Fruit fly (Drosophila melanogaster) whole organism, embryonic: Measurements from ENCODE around the gene CG9702.
A peak's percentile ranks its signal among the peaks of the same experiment; 100 is the strongest.

Experiments
- Adf1 ChIP-seq: fragments of 200-800 bp; sonication (Bioruptor generic); IDR thresholded peaks from 2 replicates; pipeline ENCODE4 v1.3.6; 2022; ENCODE audit warnings: missing biosample characterization, missing genetic modification characterization
- Aef1 ChIP-seq: fragments of 200-800 bp; sonication (Bioruptor generic); IDR thresholded peaks from 3 replicates; pipeline ENCODE4 v1.3.6; 2022; ENCODE audit warnings: missing biosample characterization, missing genetic modification characterization
- CG10543 ChIP-seq: fragments of 200-800 bp; sonication (Bioruptor generic); optimal IDR thresholded peaks from 3 replicates; lab custom pipeline; 2017; ENCODE audit warnings: missing biosample characterization, mild to moderate bottlenecking, missing genetic modification characterization, moderate library complexity
- CG11247 ChIP-seq: fragments of 200-800 bp; sonication (Bioruptor generic); IDR thresholded peaks from 2 replicates; pipeline ENCODE4 v1.3.6; 2022; ENCODE audit warnings: missing biosample characterization, missing genetic modification characterization
- CG11398 ChIP-seq: fragments of 200-800 bp; sonication (Bioruptor generic); optimal IDR thresholded peaks from 2 replicates; lab custom pipeline; 2016; ENCODE audit warnings: missing biosample characterization, missing genetic modification characterization
- CG12659 ChIP-seq: fragments of 200-800 bp; sonication (Bioruptor generic); optimal IDR thresholded peaks from 3 replicates; lab custom pipeline; 2017; ENCODE audit warnings: mild to moderate bottlenecking, missing biosample characterization, missing genetic modification reagents, missing genetic modification characterization
- CG12769 ChIP-seq: fragments of 200-800 bp; sonication (Bioruptor generic); optimal IDR thresholded peaks from 2 replicates; lab custom pipeline; 2019; ENCODE audit warnings: missing biosample characterization, mild to moderate bottlenecking, missing genetic modification characterization, moderate library complexity
- CG14014 ChIP-seq: fragments of 200-800 bp; sonication (Bioruptor generic); IDR thresholded peaks from 2 replicates; pipeline ENCODE4 v1.3.6; 2022; ENCODE audit warnings: missing biosample characterization, missing genetic modification characterization
- CG14667 ChIP-seq: fragments of 200-800 bp; sonication (Bioruptor generic); IDR thresholded peaks from 2 replicates; pipeline ENCODE4 v1.3.6; 2022; ENCODE audit warnings: missing biosample characterization, missing genetic modification characterization
- CG15269 ChIP-seq: fragments of 200-800 bp; sonication (Bioruptor generic); optimal IDR thresholded peaks from 2 replicates; lab custom pipeline; 2018; ENCODE audit warnings: missing biosample characterization, mild to moderate bottlenecking, missing genetic modification characterization, moderate library complexity
- CG15514 ChIP-seq: fragments of 200-800 bp; sonication (Bioruptor generic); optimal IDR thresholded peaks from 3 replicates; lab custom pipeline; 2017; ENCODE audit warnings: missing biosample characterization, missing genetic modification characterization, mild to moderate bottlenecking, moderate library complexity, missing genetic modification reagents
- CG1603 ChIP-seq: fragments of 200-800 bp; sonication (Bioruptor generic); optimal IDR thresholded peaks from 2 replicates; lab custom pipeline; 2019; ENCODE audit warnings: missing biosample characterization, mild to moderate bottlenecking, missing genetic modification characterization, moderate library complexity
- CG17359 ChIP-seq: fragments of 200-800 bp; sonication (Bioruptor generic); optimal IDR thresholded peaks from 3 replicates; lab custom pipeline; 2018; ENCODE audit warnings: missing biosample characterization, mild to moderate bottlenecking, missing genetic modification characterization, moderate library complexity
- CG17385 ChIP-seq: fragments of 200-800 bp; sonication (Bioruptor generic); optimal IDR thresholded peaks from 3 replicates; lab custom pipeline; 2018; ENCODE audit warnings: missing biosample characterization, mild to moderate bottlenecking, missing genetic modification characterization
- CG18599 ChIP-seq: fragments of 200-800 bp; sonication (Bioruptor generic); optimal IDR thresholded peaks from 3 replicates; lab custom pipeline; 2017; ENCODE audit warnings: missing biosample characterization, missing genetic modification characterization, mild to moderate bottlenecking, moderate library complexity, missing genetic modification reagents
- CG18619 ChIP-seq: fragments of 200-800 bp; sonication (Bioruptor generic); optimal IDR thresholded peaks from 3 replicates; lab custom pipeline; 2017; ENCODE audit warnings: missing biosample characterization, mild to moderate bottlenecking, missing genetic modification characterization
- CG2120 ChIP-seq: fragments of 200-800 bp; sonication (Bioruptor generic); optimal IDR thresholded peaks from 3 replicates; lab custom pipeline; 2016; ENCODE audit warnings: missing biosample characterization, missing genetic modification characterization
- CG31224 ChIP-seq: fragments of 200-800 bp; sonication (Bioruptor generic); IDR thresholded peaks from 2 replicates; pipeline ENCODE4 v1.3.6; 2022; ENCODE audit warnings: missing biosample characterization, missing genetic modification characterization
- CG32532 ChIP-seq: fragments of 200-800 bp; sonication (Bioruptor generic); IDR thresholded peaks from 2 replicates; pipeline ENCODE4 v1.3.6; 2022; ENCODE audit warnings: missing biosample characterization, missing genetic modification characterization
- CG3281 ChIP-seq: fragments of 200-800 bp; sonication (Bioruptor generic); optimal IDR thresholded peaks from 3 replicates; lab custom pipeline; 2017; ENCODE audit warnings: missing biosample characterization, mild to moderate bottlenecking, missing genetic modification characterization
- CG3847 ChIP-seq: fragments of 200-800 bp; sonication (Bioruptor generic); IDR thresholded peaks from 2 replicates; pipeline ENCODE4 v1.3.6; 2022; ENCODE audit warnings: missing biosample characterization, missing genetic modification characterization
- CG7556 ChIP-seq: fragments of 200-800 bp; sonication (Bioruptor generic); optimal IDR thresholded peaks from 2 replicates; lab custom pipeline; 2017; ENCODE audit warnings: missing biosample characterization, mild to moderate bottlenecking, missing genetic modification characterization
- CG9932 ChIP-seq: fragments of 200-800 bp; sonication (Bioruptor generic); IDR thresholded peaks from 2 replicates; pipeline ENCODE4 v1.3.6; 2022; ENCODE audit warnings: missing biosample characterization, missing genetic modification characterization
- Dbx ChIP-seq: fragments of 200-800 bp; sonication (Bioruptor generic); IDR thresholded peaks from 3 replicates; pipeline ENCODE4 v1.3.6; 2022; ENCODE audit warnings: missing biosample characterization, missing genetic modification characterization
- Ets97D ChIP-seq: fragments of 200-800 bp; sonication (Bioruptor generic); optimal IDR thresholded peaks from 3 replicates; lab custom pipeline; 2016; ENCODE audit warnings: missing biosample characterization, missing genetic modification characterization
- HLH54F ChIP-seq: fragments of 200-800 bp; sonication (Bioruptor generic); optimal IDR thresholded peaks from 3 replicates; lab custom pipeline; 2016; ENCODE audit warnings: missing biosample characterization, missing genetic modification characterization
- Hand ChIP-seq: fragments of 200-800 bp; sonication (Bioruptor generic); optimal IDR thresholded peaks from 2 replicates; lab custom pipeline; 2017; ENCODE audit warnings: mild to moderate bottlenecking, missing biosample characterization, missing genetic modification reagents, missing genetic modification characterization
- Hmr ChIP-seq: fragments of 200-800 bp; sonication (Bioruptor generic); optimal IDR thresholded peaks from 3 replicates; lab custom pipeline; 2017; ENCODE audit warnings: mild to moderate bottlenecking, missing biosample characterization, missing genetic modification reagents, missing genetic modification characterization
- MTF-1 ChIP-seq: fragments of 200-800 bp; sonication (Bioruptor generic); optimal IDR thresholded peaks from 2 replicates; lab custom pipeline; 2018; ENCODE audit warnings: missing biosample characterization, mild to moderate bottlenecking, missing genetic modification characterization, borderline replicate concordance
- Meics ChIP-seq: fragments of 200-800 bp; sonication (Bioruptor generic); optimal IDR thresholded peaks from 2 replicates; lab custom pipeline; 2017; ENCODE audit warnings: missing biosample characterization, mild to moderate bottlenecking, missing genetic modification characterization
- Myb ChIP-seq: fragments of 200-800 bp; sonication (Bioruptor generic); optimal IDR thresholded peaks from 2 replicates; lab custom pipeline; 2016; ENCODE audit warnings: missing biosample characterization, missing genetic modification characterization
- Ptx1 ChIP-seq: fragments of 200-800 bp; sonication (Bioruptor generic); IDR thresholded peaks from 2 replicates; pipeline ENCODE4 v1.3.6; 2022; ENCODE audit warnings: missing biosample characterization, missing genetic modification characterization
- Ravus ChIP-seq: fragments of 200-800 bp; sonication (Bioruptor generic); IDR thresholded peaks from 2 replicates; pipeline ENCODE4 v1.3.6; 2022; ENCODE audit warnings: missing biosample characterization, missing genetic modification characterization
- ap ChIP-seq: fragments of 200-800 bp; sonication (Bioruptor generic); IDR thresholded peaks from 2 replicates; pipeline ENCODE4 v1.3.6; 2022; ENCODE audit warnings: missing biosample characterization, missing genetic modification characterization
- bsh ChIP-seq, 2 experiments: fragments of 200-800 bp; sonication (Bioruptor generic); optimal IDR thresholded peaks; 2 replicates each; lab custom pipeline; 2017 to 2018; ENCODE audit warnings: mild to moderate bottlenecking in 2 of 2, missing biosample characterization in 2 of 2, missing genetic modification characterization in 2 of 2, moderate library complexity in 1 of 2
- dmrt11E ChIP-seq: fragments of 200-800 bp; sonication (Bioruptor generic); optimal IDR thresholded peaks from 3 replicates; lab custom pipeline; 2018; ENCODE audit warnings: missing biosample characterization, mild to moderate bottlenecking, missing genetic modification characterization, moderate library complexity
- dpn ChIP-seq, 2 experiments: fragments of 200-800 bp; sonication (Bioruptor generic); optimal IDR thresholded peaks; 3 replicates each; lab custom pipeline; 2016; ENCODE audit warnings: missing biosample characterization in 2 of 2, missing genetic modification characterization in 2 of 2
- esg ChIP-seq: fragments of 200-800 bp; sonication (Bioruptor generic); conservative IDR thresholded peaks from 2 replicates; pipeline ENCODE4 v1.3.6; 2022; ENCODE audit warnings: missing biosample characterization, missing genetic modification characterization
- hkb ChIP-seq, 2 experiments: fragments of 200-800 bp in 1 of 2; fragments of >200 bp in 1 of 2; sonication (Bioruptor generic) in 1 of 2; IDR thresholded peaks in 1 of 2; optimal IDR thresholded peaks in 1 of 2; 2 replicates each; pipeline versions ENCODE4 v1.3.6 to Lab custom; 2017 to 2022; ENCODE audit warnings: missing biosample characterization in 1 of 2, missing genetic modification characterization in 1 of 2
- kay ChIP-seq: fragments of 200-800 bp; sonication (Bioruptor generic); optimal IDR thresholded peaks from 2 replicates; lab custom pipeline; 2016; ENCODE audit warnings: missing biosample characterization, missing genetic modification characterization
- lab ChIP-seq: fragments of 200-800 bp; sonication (Bioruptor generic); optimal IDR thresholded peaks from 3 replicates; lab custom pipeline; 2017; ENCODE audit warnings: missing biosample characterization, missing genetic modification characterization, mild to moderate bottlenecking, moderate library complexity, missing genetic modification reagents
- p53 ChIP-seq: fragments of 200-800 bp; sonication (Bioruptor generic); optimal IDR thresholded peaks from 2 replicates; lab custom pipeline; 2016; ENCODE audit warnings: missing biosample characterization, missing genetic modification characterization
- pan ChIP-seq, 4 experiments: fragments of >200 bp in 3 of 4; fragments of 200-800 bp in 1 of 4; sonication (Bioruptor generic) in 1 of 4; optimal IDR thresholded peaks in 3 of 4; IDR thresholded peaks in 1 of 4; 2 replicates each; pipeline versions ENCODE4 v1.3.6 to Lab custom; 2017 to 2022; ENCODE audit warnings: missing biosample characterization in 2 of 4, missing genetic modification characterization in 2 of 4, mixed read lengths in 1 of 4
- slbo ChIP-seq: fragments of 200-800 bp; sonication (Bioruptor generic); IDR thresholded peaks from 2 replicates; pipeline ENCODE4 v1.3.6; 2022; ENCODE audit warnings: missing biosample characterization, missing genetic modification characterization
- sob ChIP-seq: fragments of 200-800 bp; sonication (Bioruptor generic); IDR thresholded peaks from 2 replicates; pipeline ENCODE4 v1.3.6; 2022; ENCODE audit warnings: missing biosample characterization, missing genetic modification characterization
- stc ChIP-seq: fragments of 200-800 bp; sonication (Bioruptor generic); IDR thresholded peaks from 2 replicates; pipeline ENCODE4 v1.3.6; 2022; ENCODE audit warnings: missing biosample characterization, missing genetic modification characterization

Gene CG9702

dm6 chr3R:30544974-30545373 is 34.3 kb upstream of the CG9702 start (continued):
- TF ChIP-seq CG17385 (GFP tag; lab: Kevin White, UChicago) (peak; percentile 30), lab (GFP tag; lab: Kevin White, UChicago) (no peak), Adf1 (GFP tag; lab: Robert Waterston, UW) (no peak), CG18619 (GFP tag; lab: Kevin White, UChicago) (no peak), bsh (GFP tag; optimal IDR thresholded peaks at IDR 0.05; lab: Kevin White, UChicago) (no peak), Aef1 (GFP tag; lab: Robert Waterston, UW) (no peak), CG11247 (GFP tag; lab: Robert Waterston, UW) (0 out of 2 replicates have a peak, but pooled peaks have one; percentile 32), dmrt11E (tag; lab: Kevin White, UChicago) (no peak), MTF-1 (GFP tag; lab: Kevin White, UChicago) (no peak)
- TF ChIP-seq, all 482 proteins: peak for 8

dm6 chr3R:30550044-30550443 is 29.2 kb upstream of the CG9702 start:
- TF ChIP-seq CG18599 (GFP tag; lab: Kevin White, UChicago) (peak; percentile 77), CG7556 (GFP tag; lab: Kevin White, UChicago) (peak; percentile 41), Ravus (GFP tag; lab: Robert Waterston, UW) (no peak), bsh (GFP tag; optimal IDR thresholded peaks at IDR 0.05; lab: Kevin White, UChicago) (no peak), CG12659 (GFP tag; lab: Kevin White, UChicago) (peak; percentile 7), CG31224 (GFP tag; lab: Robert Waterston, UW) (0 out of 2 replicates have a peak, but pooled peaks have one; percentile 28), Ptx1 (0 out of 2 replicates have a peak, but pooled peaks have one; percentile 13), Meics (GFP tag; lab: Kevin White, UChicago) (peak; percentile 31), CG1603 (tag; lab: Kevin White, UChicago) (peak; percentile 25), slbo (GFP tag; lab: Robert Waterston, UW) (peak; percentile 56; the same call in 1 of the 2 replicates), CG3281 (peak; percentile 25), CG17359 (tag; lab: Kevin White, UChicago) (peak; percentile 21), Myb (GFP tag; lab: Kevin White, UChicago) (peak; percentile 11), CG12769 (peak; percentile 50), CG2120 (GFP tag; lab: Kevin White, UChicago) (peak; percentile 58), CG9932 (GFP tag; lab: Robert Waterston, UW) (peak; percentile 27), CG14667 (GFP tag; lab: Robert Waterston, UW) (peak; percentile 28; the same call in 1 of the 2 replicates), kay (GFP tag; lab: Kevin White, UChicago) (no peak), CG15514 (GFP tag; lab: Kevin White, UChicago) (peak; percentile 31), HLH54F (GFP tag; lab: Kevin White, UChicago) (peak; percentile 1), hkb (optimal IDR thresholded peaks at IDR 0.05; lab: Kevin White, UChicago) (no peak), hkb (GFP tag; IDR thresholded peaks at IDR 0.05; lab: Robert Waterston, UW) (0 out of 2 replicates have a peak, but pooled peaks have one; percentile 13), Hand (GFP tag; lab: Kevin White, UChicago) (peak; percentile 27), esg (GFP tag; lab: Robert Waterston, UW) (no peak), CG11398 (GFP tag; lab: Kevin White, UChicago) (no peak), CG10543 (GFP tag; lab: Kevin White, UChicago) (no peak), Hmr (GFP tag; lab: Kevin White, UChicago) (peak; percentile 62), stc (peak; percentile 12; the same call in 1 of the 2 replicates), ap (GFP tag; lab: Robert Waterston, UW) (0 out of 2 replicates have a peak, but pooled peaks have one; percentile 22), dpn (GFP tag; optimal IDR thresholded peaks at IDR 0.05; lab: Kevin White, UChicago) (peak in 1 of 2 experiments; percentile 11), sob (GFP tag; lab: Robert Waterston, UW) (peak; percentile 34; the same call in 1 of the 2 replicates), CG14014 (GFP tag; lab: Robert Waterston, UW) (peak; percentile 32; the same call in 1 of the 2 replicates), CG3847 (GFP tag; lab: Robert Waterston, UW) (0 out of 2 replicates have a peak, but pooled peaks have one; percentile 20), pan (optimal IDR thresholded peaks at IDR 0.05; lab: Kevin White, UChicago) (no peak), pan (GFP tag; optimal IDR thresholded peaks at IDR 0.05 in 1 of 2, IDR thresholded peaks at IDR 0.05 in 1 of 2) (peak in 1 of 2 experiments; percentile 38), CG15269 (tag; lab: Kevin White, UChicago) (peak; percentile 21), Dbx (GFP tag; lab: Robert Waterston, UW) (peak; percentile 37; the same call in 1 of the 3 replicates), CG32532 (GFP tag; lab: Robert Waterston, UW) (peak; percentile 22; the same call in 1 of the 2 replicates), Ets97D (no peak), p53 (no peak)
